Fruit fly (Drosophila melanogaster) whole organism, embryonic: ENCODE results near the gene erm.
A peak's percentile ranks its signal among the peaks of the same experiment; 100 is the strongest.

Experiments
- Ada2b ChIP-seq: fragments of 200-800 bp; sonication (Bioruptor generic); IDR thresholded peaks from 2 replicates; pipeline ENCODE4 v1.3.6; 2022; ENCODE audit warnings: missing biosample characterization, missing genetic modification characterization
- Bdp1 ChIP-seq: fragments of 200-800 bp; sonication (Bioruptor generic); optimal IDR thresholded peaks from 3 replicates; lab custom pipeline; 2016; ENCODE audit warnings: missing biosample characterization, missing genetic modification characterization
- CG11504 ChIP-seq: fragments of 200-800 bp; sonication (Bioruptor generic); optimal IDR thresholded peaks from 3 replicates; lab custom pipeline; 2019; ENCODE audit warnings: missing biosample characterization, mild to moderate bottlenecking, missing genetic modification characterization, moderate library complexity
- CG12299 ChIP-seq: fragments of 200-800 bp; sonication (Bioruptor generic); optimal IDR thresholded peaks from 2 replicates; lab custom pipeline; 2018; ENCODE audit warnings: missing biosample characterization, mild to moderate bottlenecking, missing genetic modification characterization
- CG13123 ChIP-seq: fragments of 200-800 bp; sonication (Bioruptor generic); optimal IDR thresholded peaks from 2 replicates; lab custom pipeline; 2016; ENCODE audit warnings: missing biosample characterization, missing genetic modification characterization
- CG13296 ChIP-seq: fragments of 200-800 bp; sonication (Bioruptor generic); optimal IDR thresholded peaks from 3 replicates; lab custom pipeline; 2018; ENCODE audit warnings: missing biosample characterization, mild to moderate bottlenecking, missing genetic modification characterization
- CG16863 ChIP-seq: fragments of 200-800 bp; sonication (Bioruptor generic); optimal IDR thresholded peaks from 3 replicates; lab custom pipeline; 2016; ENCODE audit warnings: missing biosample characterization, missing genetic modification characterization
- CG17385 ChIP-seq: fragments of 200-800 bp; sonication (Bioruptor generic); optimal IDR thresholded peaks from 3 replicates; lab custom pipeline; 2018; ENCODE audit warnings: missing biosample characterization, mild to moderate bottlenecking, missing genetic modification characterization
- CG17912 ChIP-seq: fragments of 200-800 bp; sonication (Bioruptor generic); optimal IDR thresholded peaks from 2 replicates; lab custom pipeline; 2018; ENCODE audit warnings: missing biosample characterization, mild to moderate bottlenecking, missing genetic modification characterization
- CG1792 ChIP-seq: fragments of 200-800 bp; sonication (Bioruptor generic); optimal IDR thresholded peaks from 2 replicates; lab custom pipeline; 2016; ENCODE audit warnings: missing biosample characterization, missing genetic modification characterization
- CG2116 ChIP-seq: fragments of 200-800 bp; sonication (Bioruptor generic); optimal IDR thresholded peaks from 3 replicates; lab custom pipeline; 2018; ENCODE audit warnings: missing biosample characterization, mild to moderate bottlenecking, missing genetic modification characterization
- CG4404 ChIP-seq: fragments of 200-800 bp; sonication (Bioruptor generic); IDR thresholded peaks from 2 replicates; pipeline ENCODE4 v1.3.6; 2022; ENCODE audit warnings: missing biosample characterization, missing genetic modification characterization
- CG4730 ChIP-seq: fragments of 200-800 bp; sonication (Bioruptor generic); IDR thresholded peaks from 2 replicates; pipeline ENCODE4 v1.3.6; 2022; ENCODE audit warnings: missing biosample characterization, missing genetic modification characterization
- CG6689 ChIP-seq: fragments of 200-800 bp; sonication (Bioruptor generic); IDR thresholded peaks from 2 replicates; pipeline ENCODE4 v1.3.6; 2022; ENCODE audit warnings: missing biosample characterization, missing genetic modification characterization
- CG6765 ChIP-seq: fragments of 200-800 bp; sonication (Bioruptor generic); optimal IDR thresholded peaks from 3 replicates; lab custom pipeline; 2017; ENCODE audit warnings: missing biosample characterization, mild to moderate bottlenecking, missing genetic modification characterization
- CG7271 ChIP-seq: fragments of 200-800 bp; sonication (Bioruptor generic); optimal IDR thresholded peaks from 2 replicates; lab custom pipeline; 2018; ENCODE audit warnings: missing biosample characterization, mild to moderate bottlenecking, missing genetic modification characterization, moderate library complexity
- Deaf1 ChIP-seq: fragments of 200-800 bp; optimal IDR thresholded peaks from 3 replicates; lab custom pipeline; 2019; ENCODE audit warnings: missing biosample characterization, mild to moderate bottlenecking, missing genetic modification characterization, moderate library complexity
- Dip2 ChIP-seq: fragments of 200-800 bp; sonication (Bioruptor generic); IDR thresholded peaks from 2 replicates; pipeline ENCODE4 v1.3.6; 2022; ENCODE audit warnings: missing biosample characterization, missing genetic modification characterization
- Drgx ChIP-seq: fragments of 200-800 bp; sonication (Bioruptor generic); IDR thresholded peaks from 2 replicates; pipeline ENCODE4 v1.3.6; 2022; ENCODE audit warnings: missing biosample characterization, missing genetic modification characterization
- Gug ChIP-seq: fragments of 200-800 bp; sonication (Bioruptor generic); IDR thresholded peaks from 4 replicates; pipeline ENCODE4 v1.3.6; 2022; ENCODE audit warnings: missing biosample characterization, missing genetic modification characterization
- Lim3 ChIP-seq: fragments of 200-800 bp; sonication (Bioruptor generic); IDR thresholded peaks from 2 replicates; pipeline ENCODE4 v1.3.6; 2022; ENCODE audit warnings: missing biosample characterization, missing genetic modification characterization
- Mad ChIP-seq: fragments of 200-800 bp; sonication (Bioruptor generic); optimal IDR thresholded peaks from 2 replicates; lab custom pipeline; 2016; ENCODE audit warnings: missing biosample characterization, missing genetic modification characterization
- Scr ChIP-seq: fragments of 200-800 bp; sonication (Bioruptor generic); IDR thresholded peaks from 2 replicates; pipeline ENCODE4 v1.3.6; 2022; ENCODE audit warnings: missing biosample characterization, missing genetic modification characterization; ENCODE audit not compliant: partially characterized antibody
- Sox100B ChIP-seq: fragments of 200-800 bp; sonication (Bioruptor generic); optimal IDR thresholded peaks from 3 replicates; lab custom pipeline; 2018; ENCODE audit warnings: missing biosample characterization, mild to moderate bottlenecking, missing genetic modification characterization
- Trl ChIP-seq, 3 experiments: fragments of >200 bp in 2 of 3; fragments of 200-800 bp in 1 of 3; sonication (Bioruptor generic) in 1 of 3; optimal IDR thresholded peaks; 2 replicates in 1 of 3; 3 replicates in 2 of 3; lab custom pipeline; 2016 to 2017; ENCODE audit warnings: missing biosample characterization in 1 of 3, missing genetic modification characterization in 1 of 3
- bigmax ChIP-seq: fragments of 200-800 bp; sonication (Bioruptor generic); optimal IDR thresholded peaks from 2 replicates; lab custom pipeline; 2018; ENCODE audit warnings: missing biosample characterization, mild to moderate bottlenecking, missing genetic modification characterization
- btn ChIP-seq: fragments of 200-800 bp; sonication (Bioruptor generic); optimal IDR thresholded peaks from 2 replicates; lab custom pipeline; 2016; ENCODE audit warnings: missing biosample characterization, missing genetic modification characterization
- crp ChIP-seq, 2 experiments: fragments of 200-800 bp; sonication (Bioruptor generic); optimal IDR thresholded peaks; 2 replicates in 1 of 2; 3 replicates in 1 of 2; lab custom pipeline; 2017; ENCODE audit warnings: missing biosample characterization in 2 of 2, missing genetic modification characterization in 2 of 2, mild to moderate bottlenecking in 1 of 2, moderate library complexity in 1 of 2
- disco-r ChIP-seq: fragments of 200-800 bp; sonication (Bioruptor generic); optimal IDR thresholded peaks from 2 replicates; lab custom pipeline; 2016; ENCODE audit warnings: missing biosample characterization, missing genetic modification characterization
- en ChIP-seq: fragments of 200-800 bp; sonication (Bioruptor generic); optimal IDR thresholded peaks from 2 replicates; lab custom pipeline; 2016; ENCODE audit warnings: missing biosample characterization, missing genetic modification characterization
- fu2 ChIP-seq: fragments of 200-800 bp; sonication (Bioruptor generic); optimal IDR thresholded peaks from 2 replicates; lab custom pipeline; 2016; ENCODE audit warnings: missing biosample characterization, missing genetic modification characterization
- insv ChIP-seq, 2 experiments: fragments of 200-800 bp; sonication (Bioruptor generic); optimal IDR thresholded peaks; 3 replicates each; lab custom pipeline; 2016 to 2018; ENCODE audit warnings: missing biosample characterization in 2 of 2, missing genetic modification characterization in 2 of 2
- knrl ChIP-seq: fragments of 200-800 bp; sonication (Bioruptor generic); IDR thresholded peaks from 3 replicates; pipeline ENCODE4 v1.3.6; 2022; ENCODE audit warnings: missing biosample characterization, missing genetic modification characterization; ENCODE audit not compliant: partially characterized antibody
- lola ChIP-seq, 3 experiments: fragments of >200 bp in 2 of 3; fragments of 200-800 bp in 1 of 3; sonication (Bioruptor generic) in 1 of 3; optimal IDR thresholded peaks; 2 replicates each; lab custom pipeline; 2017 to 2019; ENCODE audit warnings: missing biosample characterization in 3 of 3, missing genetic modification characterization in 3 of 3, mild to moderate bottlenecking in 1 of 3, moderate library complexity in 1 of 3
- mam ChIP-seq: fragments of 200-800 bp; sonication (Bioruptor generic); optimal IDR thresholded peaks from 3 replicates; lab custom pipeline; 2016; ENCODE audit warnings: missing biosample characterization, missing genetic modification characterization
- nmo ChIP-seq: fragments of 200-800 bp; sonication (Bioruptor generic); optimal IDR thresholded peaks from 2 replicates; lab custom pipeline; 2018; ENCODE audit warnings: missing biosample characterization, mild to moderate bottlenecking, missing genetic modification characterization, moderate library complexity
- pfk ChIP-seq: fragments of 200-800 bp; sonication (Bioruptor generic); optimal IDR thresholded peaks from 2 replicates; lab custom pipeline; 2018; ENCODE audit warnings: missing biosample characterization, mild to moderate bottlenecking, missing genetic modification characterization, moderate library complexity
- pnt ChIP-seq: fragments of 200-800 bp; sonication (Bioruptor generic); optimal IDR thresholded peaks from 3 replicates; lab custom pipeline; 2016; ENCODE audit warnings: missing biosample characterization, missing genetic modification characterization
- prd ChIP-seq, 3 experiments: fragments of >200 bp in 2 of 3; fragments of 200-800 bp in 1 of 3; sonication (Bioruptor generic) in 1 of 3; optimal IDR thresholded peaks in 2 of 3; IDR thresholded peaks in 1 of 3; 2 replicates in 2 of 3; 3 replicates in 1 of 3; pipeline versions ENCODE4 v1.3.6 to Lab custom; 2017 to 2022; ENCODE audit warnings: missing biosample characterization in 1 of 3, missing genetic modification characterization in 1 of 3
- run ChIP-seq: fragments of 200-800 bp; sonication (Bioruptor generic); optimal IDR thresholded peaks from 3 replicates; lab custom pipeline; 2018; ENCODE audit warnings: missing biosample characterization, mild to moderate bottlenecking, missing genetic modification characterization
- sc ChIP-seq, 3 experiments: fragments of >200 bp in 2 of 3; fragments of 200-800 bp in 1 of 3; sonication (Bioruptor generic) in 1 of 3; optimal IDR thresholded peaks; 2 replicates in 2 of 3; 3 replicates in 1 of 3; lab custom pipeline; 2017; ENCODE audit warnings: mild to moderate bottlenecking in 1 of 3, missing biosample characterization in 1 of 3, missing genetic modification characterization in 1 of 3, missing genetic modification reagents in 1 of 3
- sim ChIP-seq: fragments of 200-800 bp; sonication (Bioruptor generic); IDR thresholded peaks from 2 replicates; pipeline ENCODE4 v1.3.6; 2022; ENCODE audit warnings: missing biosample characterization, missing genetic modification characterization
- sima ChIP-seq: fragments of 200-800 bp; sonication (Bioruptor generic); optimal IDR thresholded peaks from 2 replicates; lab custom pipeline; 2016; ENCODE audit warnings: missing biosample characterization, missing genetic modification characterization
- slou ChIP-seq: fragments of 200-800 bp; sonication (Bioruptor generic); optimal IDR thresholded peaks from 3 replicates; lab custom pipeline; 2016; ENCODE audit warnings: missing biosample characterization, missing genetic modification characterization
- ssp ChIP-seq: fragments of 200-800 bp; sonication (Bioruptor generic); IDR thresholded peaks from 2 replicates; pipeline ENCODE4 v1.3.6; 2022; ENCODE audit warnings: missing biosample characterization, missing genetic modification characterization
- trem ChIP-seq: fragments of 200-800 bp; optimal IDR thresholded peaks from 3 replicates; lab custom pipeline; 2019; ENCODE audit warnings: missing biosample characterization, mild to moderate bottlenecking, missing genetic modification characterization, moderate library complexity
- twi ChIP-seq: fragments of 200-800 bp; optimal IDR thresholded peaks from 2 replicates; lab custom pipeline; 2019; ENCODE audit warnings: missing biosample characterization, mild to moderate bottlenecking, missing genetic modification characterization, moderate library complexity
- z ChIP-seq: fragments of 200-800 bp; sonication (Bioruptor generic); IDR thresholded peaks from 3 replicates; pipeline ENCODE4 v1.3.6; 2022; ENCODE audit warnings: missing biosample characterization, missing genetic modification characterization
- zen2 ChIP-seq: fragments of 200-800 bp; sonication (Bioruptor generic); IDR thresholded peaks from 3 replicates; pipeline ENCODE4 v1.3.6; 2022; ENCODE audit warnings: missing biosample characterization, missing genetic modification characterization; ENCODE audit not compliant: partially characterized antibody
- zfh2 ChIP-seq: fragments of 200-800 bp; sonication (Bioruptor generic); optimal IDR thresholded peaks from 2 replicates; lab custom pipeline; 2016; ENCODE audit warnings: missing biosample characterization, missing genetic modification characterization

Gene erm

DNA sequence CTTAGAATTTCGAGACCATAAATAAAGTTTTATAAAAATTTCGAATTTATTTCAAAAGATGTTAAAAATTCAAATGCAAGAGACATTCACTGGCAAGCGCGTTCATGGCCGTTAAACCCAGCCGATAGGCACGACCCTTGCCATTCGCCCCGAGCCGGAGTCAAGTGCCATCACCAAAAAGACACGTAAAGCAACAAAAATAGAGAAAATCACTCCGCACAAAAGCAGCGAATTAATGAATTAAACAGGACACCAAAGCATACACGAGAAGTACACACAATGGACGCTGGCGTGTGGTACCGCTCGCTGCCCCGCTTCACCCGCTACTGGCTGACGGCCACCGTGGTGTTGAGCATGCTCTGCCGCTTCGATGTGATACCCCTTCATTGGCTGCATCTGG is 3.8 kb upstream of the erm start, which contains the start of gene Der-1 (continued):
- TF ChIP-seq z (GFP tag; lab: Robert Waterston, UW) (no peak), Ada2b (GFP tag; lab: Robert Waterston, UW) (no peak), CG4404 (GFP tag; lab: Robert Waterston, UW) (no peak), sc (optimal IDR thresholded peaks at IDR 0.05; lab: Kevin White, UChicago) (no peak), sc (GFP tag; optimal IDR thresholded peaks at IDR 0.05; lab: Kevin White, UChicago) (no peak), twi (tag; lab: Kevin White, UChicago) (no peak), CG2116 (GFP tag; lab: Kevin White, UChicago) (peak; percentile 9), Sox100B (GFP tag; lab: Kevin White, UChicago) (no peak), bigmax (GFP tag; lab: Kevin White, UChicago) (no peak), CG13123 (no peak), CG12299 (tag; lab: Kevin White, UChicago) (no peak), Scr (peak; percentile 91), sim (GFP tag; lab: Robert Waterston, UW) (no peak), disco-r (no peak), trem (tag; lab: Kevin White, UChicago) (peak; percentile 18), CG13296 (GFP tag; lab: Kevin White, UChicago) (no peak), en (GFP tag; lab: Kevin White, UChicago) (no peak), Gug (GFP tag; lab: Robert Waterston, UW) (peak; percentile 47; the same call in 2 of the 4 replicates), crp (GFP tag; optimal IDR thresholded peaks at IDR 0.05; lab: Kevin White, UChicago) (no peak), zen2 (GFP tag; lab: Robert Waterston, UW) (peak; percentile 80), insv (GFP tag; optimal IDR thresholded peaks at IDR 0.05; lab: Kevin White, UChicago) (no peak), lola (GFP tag; optimal IDR thresholded peaks at IDR 0.05; lab: Kevin White, UChicago) (no peak), slou (GFP tag; lab: Kevin White, UChicago) (no peak), CG1792 (no peak), ssp (GFP tag; lab: Robert Waterston, UW) (no peak), pfk (GFP tag; lab: Kevin White, UChicago) (no peak), CG16863 (GFP tag; lab: Kevin White, UChicago) (no peak), Dip2 (GFP tag; lab: Robert Waterston, UW) (no peak), btn (GFP tag; lab: Kevin White, UChicago) (no peak), Trl (optimal IDR thresholded peaks at IDR 0.05; lab: Kevin White, UChicago) (no peak), Trl (GFP tag; optimal IDR thresholded peaks at IDR 0.05; lab: Kevin White, UChicago) (no peak), zfh2 (GFP tag; lab: Kevin White, UChicago) (no peak), CG11504 (no peak), CG17912 (GFP tag; lab: Kevin White, UChicago) (no peak), Deaf1 (tag; lab: Kevin White, UChicago) (no peak), CG4730 (no peak), fu2 (GFP tag; lab: Kevin White, UChicago) (no peak), CG6765 (GFP tag; lab: Kevin White, UChicago) (no peak), run (no peak), sima (GFP tag; lab: Kevin White, UChicago) (no peak), CG17385 (GFP tag; lab: Kevin White, UChicago) (no peak), Drgx (no peak), prd (optimal IDR thresholded peaks at IDR 0.05; lab: Kevin White, UChicago) (no peak), prd (GFP tag; IDR thresholded peaks at IDR 0.05; lab: Robert Waterston, UW) (no peak), mam (GFP tag; lab: Kevin White, UChicago) (no peak), CG6689 (GFP tag; lab: Robert Waterston, UW) (no peak), knrl (peak; percentile 91), Bdp1 (GFP tag; lab: Kevin White, UChicago) (no peak), Lim3 (GFP tag; lab: Robert Waterston, UW) (no peak), CG7271 (no peak), nmo (GFP tag; lab: Kevin White, UChicago) (peak; percentile 13), pnt (no peak), Mad (GFP tag; lab: Kevin White, UChicago) (no peak)
